Worm (Caenorhabditis elegans) whole organism, L1 larva: ENCODE data around the gene arrd-9.

Experiments
- ceh-82 ChIP-seq, 3 experiments: fragments of 150-350 bp in 1 of 3; sonication (generic microtip) in 2 of 3; optimal IDR thresholded peaks; 2 replicates each; lab custom pipeline; 2014 to 2017; ENCODE audit warnings: missing biosample characterization in 3 of 3, missing genetic modification characterization in 3 of 3
- fos-1 ChIP-seq: fragments of 150-350 bp; optimal IDR thresholded peaks from 2 replicates; lab custom pipeline; 2014; ENCODE audit warnings: missing biosample characterization, missing genetic modification characterization
- irx-1 ChIP-seq: sonication (generic microtip); optimal IDR thresholded peaks from 2 replicates; lab custom pipeline; 2016; ENCODE audit warnings: missing genetic modification characterization, missing compliant biosample characterization
- isw-1 ChIP-seq: fragments of 200-800 bp; sonication (Bioruptor generic); IDR thresholded peaks from 2 replicates; pipeline ENCODE4 v1.3.6; 2022; ENCODE audit warnings: missing genetic modification characterization, missing compliant biosample characterization
- lin-13 ChIP-seq: fragments of 150-350 bp; optimal IDR thresholded peaks from 2 replicates; lab custom pipeline; 2014; ENCODE audit warnings: missing biosample characterization, missing genetic modification reagents, missing genetic modification characterization
- lin-35 ChIP-seq, 2 experiments: fragments of 150-350 bp; optimal IDR thresholded peaks; 2 replicates each; lab custom pipeline; 2014; ENCODE audit warnings: missing biosample characterization in 2 of 2, missing genetic modification characterization in 2 of 2, missing genetic modification reagents in 2 of 2
- lin-39 ChIP-seq: fragments of 150-350 bp; optimal IDR thresholded peaks from 2 replicates; lab custom pipeline; 2014; ENCODE audit warnings: missing biosample characterization, missing genetic modification reagents, missing genetic modification characterization
- lsy-2 ChIP-seq, 2 experiments: fragments of 150-350 bp; optimal IDR thresholded peaks; 2 replicates each; lab custom pipeline; 2014; ENCODE audit warnings: missing biosample characterization in 2 of 2, missing genetic modification characterization in 2 of 2
- nhr-76 ChIP-seq: sonication (generic microtip); optimal IDR thresholded peaks from 2 replicates; lab custom pipeline; 2017; ENCODE audit warnings: missing biosample characterization, missing genetic modification characterization
- unc-62 ChIP-seq: fragments of 150-350 bp; optimal IDR thresholded peaks from 2 replicates; lab custom pipeline; 2014; ENCODE audit warnings: missing biosample characterization, missing genetic modification reagents, missing genetic modification characterization
- unc-86 ChIP-seq: sonication (generic microtip); optimal IDR thresholded peaks from 2 replicates; lab custom pipeline; 2016; ENCODE audit warnings: missing genetic modification characterization, missing compliant biosample characterization
- zag-1 ChIP-seq: fragments of 150-350 bp; optimal IDR thresholded peaks from 2 replicates; lab custom pipeline; 2014; ENCODE audit warnings: missing biosample characterization, missing genetic modification characterization
- ztf-11 ChIP-seq, 2 experiments: sonication (generic microtip); optimal IDR thresholded peaks; 2 replicates each; lab custom pipeline; 2016 to 2017; ENCODE audit warnings: missing genetic modification characterization in 2 of 2, missing biosample characterization in 1 of 2, missing compliant biosample characterization in 1 of 2

- TF ChIP-seq zag-1 (tag; lab: Kevin White, UChicago) (no peak), fos-1 (tag; lab: Kevin White, UChicago) (no peak), unc-86 (no peak), isw-1 (no peak), ceh-82 (tag; optimal IDR thresholded peaks at IDR 0.05; lab: Kevin White, UChicago) (no peak), lin-35 (GFP tag; optimal IDR thresholded peaks at IDR 0.05; lab: Kevin White, UChicago) (no peak), nhr-76 (tag; lab: Kevin White, UChicago) (no peak), lsy-2 (tag; optimal IDR thresholded peaks at IDR 0.05; lab: Kevin White, UChicago) (no peak), unc-62 (no peak), irx-1 (tag; lab: Kevin White, UChicago) (no peak), lin-13 (GFP tag; lab: Kevin White, UChicago) (no peak), lin-39 (tag; lab: Kevin White, UChicago) (no peak), ztf-11 (tag; optimal IDR thresholded peaks at IDR 0.05; lab: Kevin White, UChicago) (no peak)
Observed at ce11 chrII:12502784-12503183, 22.1 kb upstream of the arrd-9 start, which contains the start of gene ador-1.
